Fruit fly (Drosophila melanogaster) whole organism, pupa: Measurements from ENCODE around the gene Ndfip.

Experiments used
- CG10348 ChIP-seq: fragments of 200-800 bp; sonication (Bioruptor generic); IDR thresholded peaks from 2 replicates; pipeline ENCODE4 v1.3.6; 2022; ENCODE audit warnings: missing biosample characterization, missing genetic modification characterization
- CG12605 ChIP-seq: fragments of 200-800 bp; sonication (Bioruptor generic); IDR thresholded peaks from 2 replicates; pipeline ENCODE4 v1.3.6; 2022; ENCODE audit warnings: missing biosample characterization, missing genetic modification characterization
- CG13204 ChIP-seq: fragments of 200-800 bp; sonication (Bioruptor generic); optimal IDR thresholded peaks from 2 replicates; lab custom pipeline; 2018; ENCODE audit warnings: missing biosample characterization, mild to moderate bottlenecking, missing genetic modification characterization, moderate library complexity
- CG14655 ChIP-seq: fragments of 200-800 bp; sonication (Bioruptor generic); optimal IDR thresholded peaks from 3 replicates; lab custom pipeline; 2017; ENCODE audit warnings: mild to moderate bottlenecking, missing biosample characterization, missing genetic modification reagents, missing genetic modification characterization
- CG15710 ChIP-seq: fragments of 200-800 bp; sonication (Bioruptor generic); optimal IDR thresholded peaks from 2 replicates; lab custom pipeline; 2018; ENCODE audit warnings: missing biosample characterization, mild to moderate bottlenecking, missing genetic modification characterization, moderate library complexity
- CG17806 ChIP-seq: fragments of 200-800 bp; sonication (Bioruptor generic); optimal IDR thresholded peaks from 2 replicates; lab custom pipeline; 2018; ENCODE audit warnings: missing biosample characterization, mild to moderate bottlenecking, missing genetic modification characterization, moderate library complexity
- CG32121 ChIP-seq: fragments of 200-800 bp; sonication (Bioruptor generic); IDR thresholded peaks from 2 replicates; pipeline ENCODE4 v1.3.6; 2022; ENCODE audit warnings: missing biosample characterization, missing genetic modification characterization
- CG34367 ChIP-seq: fragments of 200-800 bp; sonication (Bioruptor generic); optimal IDR thresholded peaks from 2 replicates; lab custom pipeline; 2018; ENCODE audit warnings: missing biosample characterization, mild to moderate bottlenecking, missing genetic modification characterization
- CG4496 ChIP-seq: fragments of 200-800 bp; sonication (Bioruptor generic); IDR thresholded peaks from 3 replicates; pipeline ENCODE4 v1.3.6; 2022; ENCODE audit warnings: missing biosample characterization, missing genetic modification characterization
- CG8159 ChIP-seq: fragments of 200-800 bp; sonication (Bioruptor generic); optimal IDR thresholded peaks from 3 replicates; lab custom pipeline; 2018; ENCODE audit warnings: missing biosample characterization, mild to moderate bottlenecking, missing genetic modification characterization, moderate library complexity
- CG8301 ChIP-seq: fragments of 200-800 bp; sonication (Bioruptor generic); optimal IDR thresholded peaks from 2 replicates; lab custom pipeline; 2018; ENCODE audit warnings: missing biosample characterization, mild to moderate bottlenecking, missing genetic modification characterization
- CG9948 ChIP-seq: fragments of 200-800 bp; sonication (Bioruptor generic); optimal IDR thresholded peaks from 2 replicates; lab custom pipeline; 2018; ENCODE audit warnings: missing biosample characterization, mild to moderate bottlenecking, missing genetic modification characterization, moderate library complexity
- D1 ChIP-seq: fragments of 200-800 bp; sonication (Bioruptor generic); optimal IDR thresholded peaks from 2 replicates; lab custom pipeline; 2018; ENCODE audit warnings: missing biosample characterization, mild to moderate bottlenecking, missing genetic modification characterization, moderate library complexity
- EcR ChIP-seq: fragments of 200-800 bp; sonication (Bioruptor generic); optimal IDR thresholded peaks from 3 replicates; lab custom pipeline; 2019; ENCODE audit warnings: missing biosample characterization, missing genetic modification characterization, mild to moderate bottlenecking, moderate library complexity, missing genetic modification reagents
- Ets98B ChIP-seq: fragments of 200-800 bp; sonication (Bioruptor generic); IDR thresholded peaks from 2 replicates; pipeline ENCODE4 v1.3.6; 2022; ENCODE audit warnings: missing biosample characterization, missing genetic modification characterization
- Pif1A ChIP-seq: fragments of 200-800 bp; sonication (Bioruptor generic); optimal IDR thresholded peaks from 3 replicates; lab custom pipeline; 2016; ENCODE audit warnings: missing biosample characterization, missing genetic modification characterization
- Pif1B ChIP-seq: fragments of 200-800 bp; sonication (Bioruptor generic); optimal IDR thresholded peaks from 3 replicates; lab custom pipeline; 2016; ENCODE audit warnings: missing biosample characterization, missing genetic modification characterization
- Snoo ChIP-seq: fragments of 200-800 bp; sonication (Bioruptor generic); optimal IDR thresholded peaks from 3 replicates; lab custom pipeline; 2017; ENCODE audit warnings: missing biosample characterization, mild to moderate bottlenecking, missing genetic modification characterization, inconsistent platforms
- fd96Ca ChIP-seq: fragments of 200-800 bp; sonication (Bioruptor generic); IDR thresholded peaks from 3 replicates; pipeline ENCODE4 v1.3.6; 2022; ENCODE audit warnings: missing biosample characterization, missing genetic modification characterization
- gl ChIP-seq: fragments of 200-800 bp; sonication (Bioruptor generic); optimal IDR thresholded peaks from 2 replicates; lab custom pipeline; 2018; ENCODE audit warnings: missing biosample characterization, mild to moderate bottlenecking, missing genetic modification characterization
- rn ChIP-seq: fragments of 200-800 bp; sonication (Bioruptor generic); IDR thresholded peaks from 2 replicates; pipeline ENCODE4 v1.3.6; 2022; ENCODE audit warnings: missing biosample characterization, missing genetic modification characterization

Ndfip gene

dm6 chr3L:17653701-17654667 is at the start of gene Ndfip, which contains the start of the genes Krn and CG7484:
TSS of gene Ndfip (minus strand) at chr3L:17654280.
TSS of gene Krn (minus strand) at chr3L:17654280.
TSS of gene CG7484 (plus strand) at chr3L:17654617.
- TF ChIP-seq CG17806 (peak; percentile 79), Snoo (tag; lab: Kevin White, UChicago) (peak; percentile 74), CG34367 (tag; lab: Kevin White, UChicago) (peak; percentile 70), EcR (GFP tag; lab: Kevin White, UChicago) (no peak), CG8301 (tag; lab: Kevin White, UChicago) (peak; percentile 70), Ets98B (GFP tag; lab: Robert Waterston, UW) (peak; percentile 65), CG8159 (tag; lab: Kevin White, UChicago) (peak; percentile 87), CG14655 (GFP tag; lab: Kevin White, UChicago) (peak; percentile 78), CG13204 (GFP tag; lab: Kevin White, UChicago) (no peak), rn (peak; percentile 59; the same call in 1 of the 2 replicates), Pif1B (GFP tag; lab: Kevin White, UChicago) (peak; percentile 68), CG12605 (GFP tag; lab: Robert Waterston, UW) (0 out of 2 replicates have a peak, but pooled peaks have one; percentile 22), CG10348 (GFP tag; lab: Robert Waterston, UW) (peak; percentile 63), CG32121 (GFP tag; lab: Robert Waterston, UW) (peak; percentile 75), fd96Ca (GFP tag; lab: Robert Waterston, UW) (no peak), CG15710 (tag; lab: Kevin White, UChicago) (peak; percentile 88), Pif1A (GFP tag; lab: Kevin White, UChicago) (peak; percentile 64), D1 (tag; lab: Kevin White, UChicago) (peak; percentile 68), gl (tag; lab: Kevin White, UChicago) (peak; percentile 36), CG4496 (GFP tag; lab: Robert Waterston, UW) (peak; percentile 86; the same call in 2 of the 3 replicates), CG9948 (tag; lab: Kevin White, UChicago) (peak; percentile 82)

- TF ChIP-seq CG9948 (tag; lab: Kevin White, UChicago): no peak
- no peak for TF ChIP-seq CG13204 (GFP tag; lab: Kevin White, UChicago)
- TF ChIP-seq Ets98B (GFP tag; lab: Robert Waterston, UW): no peak
- TF ChIP-seq fd96Ca (GFP tag; lab: Robert Waterston, UW): no peak
- TF ChIP-seq Snoo (tag; lab: Kevin White, UChicago): no peak
- no peak for TF ChIP-seq Pif1A (GFP tag; lab: Kevin White, UChicago)
- no peak for TF ChIP-seq CG8159 (tag; lab: Kevin White, UChicago)
- TF ChIP-seq CG34367 (tag; lab: Kevin White, UChicago): no peak
- TF ChIP-seq CG17806: no peak
- no peak for TF ChIP-seq CG10348 (GFP tag; lab: Robert Waterston, UW)
- no peak for TF ChIP-seq Pif1B (GFP tag; lab: Kevin White, UChicago)
- TF ChIP-seq CG14655 (GFP tag; lab: Kevin White, UChicago): no peak
- no peak for TF ChIP-seq EcR (GFP tag; lab: Kevin White, UChicago)
- TF ChIP-seq, all 21 proteins: peak for 0
These were observed 35.6 kb upstream of the Ndfip start, which contains the start of gene Ccn for dm6 chr3L:17689579-17690191. TSS of gene Ccn (plus strand) at chr3L:17690015.

- TF ChIP-seq CG10348 (GFP tag; lab: Robert Waterston, UW) (no peak), CG32121 (GFP tag; lab: Robert Waterston, UW) (no peak)
These were observed 17.7 kb upstream of the Ndfip start for dm6 chr3L:17671768-17672167.

- no peak for TF ChIP-seq CG15710 (tag; lab: Kevin White, UChicago)
- no peak for TF ChIP-seq fd96Ca (GFP tag; lab: Robert Waterston, UW)
- TF ChIP-seq rn: no peak
- TF ChIP-seq Snoo (tag; lab: Kevin White, UChicago): no peak
- no peak for TF ChIP-seq CG17806
- TF ChIP-seq CG13204 (GFP tag; lab: Kevin White, UChicago): no peak
- no peak for TF ChIP-seq Ets98B (GFP tag; lab: Robert Waterston, UW)
- TF ChIP-seq CG32121 (GFP tag; lab: Robert Waterston, UW): no peak
- TF ChIP-seq CG10348 (GFP tag; lab: Robert Waterston, UW): no peak
These were observed 17.2 kb upstream of the Ndfip start, which contains the start of gene CG34251 for dm6 chr3L:17671322-17671721. TSS of gene CG34251 (plus strand) at chr3L:17671622.

dm6 chr3L:17668945-17669779 is 15.1 kb upstream of the Ndfip start, which contains the start of gene Crtc:
TSS of gene Crtc (minus strand) at chr3L:17669234.
- TF ChIP-seq fd96Ca (GFP tag; lab: Robert Waterston, UW) (no peak), Pif1A (GFP tag; lab: Kevin White, UChicago) (peak; percentile 12), D1 (tag; lab: Kevin White, UChicago) (peak; percentile 51), EcR (GFP tag; lab: Kevin White, UChicago) (peak; percentile 13)
